Fruit fly (Drosophila melanogaster): ENCODE results near the gene tgo.

Gene tgo

dm6 chr3R:9053021-9053420 lies 33.2 kb upstream of the tgo start (continued):
- peak; percentile 46 for TF ChIP-seq CG15269 (tag; optimal IDR thresholded peaks at IDR 0.05)
- peak; percentile 35 for TF ChIP-seq CG31365 (tag; optimal IDR thresholded peaks at IDR 0.05)
- peak; percentile 43 for TF ChIP-seq CG1603 (tag; optimal IDR thresholded peaks at IDR 0.05)
- TF ChIP-seq bab2 (GFP tag; optimal IDR thresholded peaks at IDR 0.05), result peak; percentile 19
- TF ChIP-seq Neu2 (GFP tag; optimal IDR thresholded peaks at IDR 0.05; ENCODE audit: borderline replicate concordance), result no peak
- no peak for TF ChIP-seq Scr (GFP tag; IDR thresholded peaks at IDR 0.05; ENCODE audit: partially characterized antibody)
- peak; percentile 42 for TF ChIP-seq CG4707 (GFP tag; optimal IDR thresholded peaks at IDR 0.05)
- TF ChIP-seq MTF-1 (GFP tag; optimal IDR thresholded peaks at IDR 0.05; ENCODE audit: borderline replicate concordance), result peak; percentile 64
- TF ChIP-seq CG12299 (tag; optimal IDR thresholded peaks at IDR 0.05), result no peak
- no peak for TF ChIP-seq inv (GFP tag; IDR thresholded peaks at IDR 0.05; ENCODE audit: partially characterized antibody)
- TF ChIP-seq z (GFP tag; IDR thresholded peaks at IDR 0.05), result no peak
- TF ChIP-seq Meics (GFP tag; optimal IDR thresholded peaks at IDR 0.05), result peak; percentile 64
- TF ChIP-seq CG12071 (GFP tag; optimal IDR thresholded peaks at IDR 0.05), result peak; percentile 56
- no peak for TF ChIP-seq Opbp (GFP tag; IDR thresholded peaks at IDR 0.05; ENCODE audit: partially characterized antibody)
- peak; percentile 81 for TF ChIP-seq CG13624 (GFP tag; optimal IDR thresholded peaks at IDR 0.05)
- no peak for TF ChIP-seq zen (tag; optimal IDR thresholded peaks at IDR 0.05)
- no peak for TF ChIP-seq CG10979 (tag; optimal IDR thresholded peaks at IDR 0.05)
- no peak for TF ChIP-seq CG43689 (GFP tag; IDR thresholded peaks at IDR 0.05)
- TF ChIP-seq CG13894 (tag; optimal IDR thresholded peaks at IDR 0.05), result peak; percentile 82
- TF ChIP-seq hth (optimal IDR thresholded peaks at IDR 0.05), result no peak
- no peak for TF ChIP-seq E2f2 (GFP tag; IDR thresholded peaks at IDR 0.05)
- peak; percentile 84 for TF ChIP-seq Fer1 (GFP tag; optimal IDR thresholded peaks at IDR 0.05)
- peak; percentile 29 for TF ChIP-seq CG12236 (GFP tag; optimal IDR thresholded peaks at IDR 0.05)
- peak; percentile 73 for TF ChIP-seq chn (GFP tag; optimal IDR thresholded peaks at IDR 0.05)
- peak; percentile 18 for TF ChIP-seq Atf-2 (GFP tag; optimal IDR thresholded peaks at IDR 0.05)
- no peak for TF ChIP-seq sima (GFP tag; optimal IDR thresholded peaks at IDR 0.05)
- TF ChIP-seq CG11695 (GFP tag; IDR thresholded peaks at IDR 0.05), result no peak
- TF ChIP-seq zf30C (GFP tag; optimal IDR thresholded peaks at IDR 0.05), result peak; percentile 46
- TF ChIP-seq tin (GFP tag; optimal IDR thresholded peaks at IDR 0.05), result peak; percentile 27
- no peak for TF ChIP-seq knrl (GFP tag; IDR thresholded peaks at IDR 0.05; ENCODE audit: partially characterized antibody)
- no peak for TF ChIP-seq Poxn (GFP tag; IDR thresholded peaks at IDR 0.05)
- peak; percentile 39 for TF ChIP-seq NK7.1 (GFP tag; optimal IDR thresholded peaks at IDR 0.05)
- no peak for TF ChIP-seq dysf (GFP tag; IDR thresholded peaks at IDR 0.05)
- no peak for TF ChIP-seq CG12659 (GFP tag; optimal IDR thresholded peaks at IDR 0.05)
- no peak for TF ChIP-seq sr (GFP tag; IDR thresholded peaks at IDR 0.05)
- TF ChIP-seq aop (GFP tag; IDR thresholded peaks at IDR 0.05), result no peak
- TF ChIP-seq Nf-YC (tag; optimal IDR thresholded peaks at IDR 0.05), result peak; percentile 95
- TF ChIP-seq CG30020 (tag; optimal IDR thresholded peaks at IDR 0.05), result no peak
- peak; percentile 57 for TF ChIP-seq CG1647 (GFP tag; optimal IDR thresholded peaks at IDR 0.05)
- TF ChIP-seq CG17385 (GFP tag; optimal IDR thresholded peaks at IDR 0.05), result peak; percentile 49
- TF ChIP-seq zfh2 (GFP tag; optimal IDR thresholded peaks at IDR 0.05), result peak; percentile 66
- no peak for TF ChIP-seq trh (GFP tag; optimal IDR thresholded peaks at IDR 0.05)
- no peak for TF ChIP-seq CG8281 (tag; optimal IDR thresholded peaks at IDR 0.05)
- TF ChIP-seq CG10366 (GFP tag; IDR thresholded peaks at IDR 0.05), result no peak
- no peak for TF ChIP-seq nmo (GFP tag; optimal IDR thresholded peaks at IDR 0.05)
- TF ChIP-seq luna (GFP tag; optimal IDR thresholded peaks at IDR 0.05), result no peak
- peak; percentile 46 to 67 for TF ChIP-seq Pdp1 (GFP tag; optimal IDR thresholded peaks at IDR 0.05)
- peak; percentile 4 for TF ChIP-seq BtbVII (GFP tag; optimal IDR thresholded peaks at IDR 0.05)
- TF ChIP-seq dm (GFP tag; optimal IDR thresholded peaks at IDR 0.05), result peak; percentile 64
- TF ChIP-seq fd3F (GFP tag; optimal IDR thresholded peaks at IDR 0.05), result no peak
- TF ChIP-seq CrebB (tag; optimal IDR thresholded peaks at IDR 0.05), result peak; percentile 74

All from whole organism, embryonic.